Fruit fly (Drosophila melanogaster): ENCODE measurements around the gene CG34305.

- TF ChIP-seq CG7045 (GFP tag; optimal IDR thresholded peaks at IDR 0.05) = no peak
- no peak for TF ChIP-seq CG33017 (tag; optimal IDR thresholded peaks at IDR 0.05)
These were observed 27.5 kb downstream of the CG34305 start, which contains the start of gene CG14636 for dm6 chr3R:4215264-4215993.

All from whole organism, adult.